Worm (Caenorhabditis elegans): Measurements from ENCODE around the gene ent-4.

- TF ChIP-seq nhr-11 (tag; optimal IDR thresholded peaks at IDR 0.05) (no peak), unc-86 (tag; optimal IDR thresholded peaks at IDR 0.05) (no peak), ama-1 (optimal IDR thresholded peaks at IDR 0.05) (no peak)
Observed at ce11 chrIV:13727865-13728264, 1.1 kb downstream of the ent-4 start.

Measured in whole organism, late embryonic.